Worm (Caenorhabditis elegans) whole organism, midembryonic: ENCODE measurements around the gene clp-1.

Experiments used
- T22C8.4 ChIP-seq: fragments of 200-800 bp; sonication (Bioruptor generic); IDR thresholded peaks from 2 replicates; pipeline ENCODE4 v1.3.6; 2022; ENCODE audit warnings: missing genetic modification characterization, missing compliant biosample characterization
- cog-1 ChIP-seq: sonication (generic microtip); optimal IDR thresholded peaks from 2 replicates; lab custom pipeline; 2016; ENCODE audit warnings: missing genetic modification characterization, missing compliant biosample characterization
- flt-1 ChIP-seq: fragments of 200-800 bp; sonication (Bioruptor generic); IDR thresholded peaks from 2 replicates; pipeline ENCODE4 v1.3.6; 2022; ENCODE audit warnings: missing genetic modification characterization, missing compliant biosample characterization
- klf-2 ChIP-seq: fragments of 200-800 bp; sonication (Bioruptor generic); conservative IDR thresholded peaks from 2 replicates; pipeline ENCODE4 v1.3.6; 2022; ENCODE audit warnings: missing genetic modification reagents, missing genetic modification characterization, missing compliant biosample characterization
- med-1 ChIP-seq: sonication (generic microtip); optimal IDR thresholded peaks from 2 replicates; lab custom pipeline; 2017; ENCODE audit warnings: missing genetic modification characterization, mild to moderate bottlenecking, missing compliant biosample characterization, antibody characterized with exemption, missing genetic modification reagents; ENCODE audit not compliant: insufficient read depth
- ref-1 ChIP-seq: fragments of 200-800 bp; sonication (Bioruptor generic); conservative IDR thresholded peaks from 2 replicates; pipeline ENCODE4 v1.3.6; 2022; ENCODE audit warnings: missing genetic modification reagents, missing genetic modification characterization, missing compliant biosample characterization
- tab-1 ChIP-seq: fragments of 200-800 bp; sonication (Bioruptor generic); IDR thresholded peaks from 2 replicates; pipeline ENCODE4 v1.3.6; 2022; ENCODE audit warnings: missing genetic modification characterization, missing compliant biosample characterization
- ztf-23 ChIP-seq: fragments of 200-800 bp; sonication (Bioruptor generic); IDR thresholded peaks from 2 replicates; pipeline ENCODE4 v1.3.6; 2022; ENCODE audit warnings: missing genetic modification reagents, missing genetic modification characterization, missing compliant biosample characterization
- ztf-29 ChIP-seq: fragments of 200-800 bp; sonication (Bioruptor generic); IDR thresholded peaks from 2 replicates; pipeline ENCODE4 v1.3.6; 2022; ENCODE audit warnings: missing genetic modification reagents, missing genetic modification characterization, missing compliant biosample characterization

Gene clp-1

ce11 chrIII:7972687-7973086 lies 7.1 kb upstream of the clp-1 start:
- TF ChIP-seq T22C8.4 (GFP tag; lab: Robert Waterston, UW) (no peak), klf-2 (GFP tag; lab: Robert Waterston, UW) (no peak), med-1 (GFP tag; lab: Kevin White, UChicago) (no peak)

ce11 chrIII:7973201-7973767 lies 6.5 kb upstream of the clp-1 start, which contains the start of the genes eef-1B.1 and aco-2:
eef-1B.1 (minus strand) TSS chrIII:7973386.
aco-2 (plus strand) TSS chrIII:7973717.
- peak; percentile 1 for TF ChIP-seq cog-1
- no peak for TF ChIP-seq flt-1 (GFP tag; lab: Robert Waterston, UW)
- no peak for TF ChIP-seq klf-2 (GFP tag; lab: Robert Waterston, UW)
- no peak for TF ChIP-seq med-1 (GFP tag; lab: Kevin White, UChicago)

- no peak for TF ChIP-seq T22C8.4 (GFP tag; lab: Robert Waterston, UW)
- no peak for TF ChIP-seq tab-1 (GFP tag; lab: Robert Waterston, UW)
- no peak for TF ChIP-seq ztf-29 (GFP tag; lab: Robert Waterston, UW)
- TF ChIP-seq klf-2 (GFP tag; lab: Robert Waterston, UW), result no peak
- TF ChIP-seq ztf-23 (GFP tag; lab: Robert Waterston, UW), result no peak
- no peak for TF ChIP-seq flt-1 (GFP tag; lab: Robert Waterston, UW)
- no peak for TF ChIP-seq cog-1
- no peak for TF ChIP-seq ref-1 (GFP tag; lab: Robert Waterston, UW)
- no peak for TF ChIP-seq med-1 (GFP tag; lab: Kevin White, UChicago)
Observed at ce11 chrIII:7973968-7974607, 5.7 kb upstream of the clp-1 start.

ce11 chrIII:7977224-7977623 lies 2.5 kb upstream of the clp-1 start:
- TF ChIP-seq ztf-29 (GFP tag; lab: Robert Waterston, UW) (no peak), ztf-23 (GFP tag; lab: Robert Waterston, UW) (no peak), flt-1 (GFP tag; lab: Robert Waterston, UW) (no peak), T22C8.4 (GFP tag; lab: Robert Waterston, UW) (no peak), tab-1 (GFP tag; lab: Robert Waterston, UW) (no peak), med-1 (GFP tag; lab: Kevin White, UChicago) (no peak), ref-1 (GFP tag; lab: Robert Waterston, UW) (no peak), klf-2 (GFP tag; lab: Robert Waterston, UW) (no peak), cog-1 (no peak)

ce11 chrIII:7977777-7978176 lies 2.0 kb upstream of the clp-1 start, which contains the start of gene C06G4.4:
C06G4.4 (minus strand) TSS chrIII:7977812.
- TF ChIP-seq ztf-29 (GFP tag; lab: Robert Waterston, UW) (no peak), T22C8.4 (GFP tag; lab: Robert Waterston, UW) (no peak), ref-1 (GFP tag; lab: Robert Waterston, UW) (no peak), tab-1 (GFP tag; lab: Robert Waterston, UW) (no peak), klf-2 (GFP tag; lab: Robert Waterston, UW) (no peak), cog-1 (no peak), ztf-23 (GFP tag; lab: Robert Waterston, UW) (no peak), flt-1 (GFP tag; lab: Robert Waterston, UW) (no peak), med-1 (GFP tag; lab: Kevin White, UChicago) (no peak)

ce11 chrIII:7978289-7978688 lies 1.5 kb upstream of the clp-1 start:
- TF ChIP-seq tab-1 (GFP tag; lab: Robert Waterston, UW), result no peak
- TF ChIP-seq flt-1 (GFP tag; lab: Robert Waterston, UW), result no peak
- no peak for TF ChIP-seq med-1 (GFP tag; lab: Kevin White, UChicago)
- no peak for TF ChIP-seq ztf-29 (GFP tag; lab: Robert Waterston, UW)
- no peak for TF ChIP-seq klf-2 (GFP tag; lab: Robert Waterston, UW)
- TF ChIP-seq T22C8.4 (GFP tag; lab: Robert Waterston, UW), result no peak
- no peak for TF ChIP-seq cog-1
- no peak for TF ChIP-seq ztf-23 (GFP tag; lab: Robert Waterston, UW)
- no peak for TF ChIP-seq ref-1 (GFP tag; lab: Robert Waterston, UW)

- TF ChIP-seq cog-1 (no peak), T22C8.4 (GFP tag; lab: Robert Waterston, UW) (no peak), tab-1 (GFP tag; lab: Robert Waterston, UW) (no peak), klf-2 (GFP tag; lab: Robert Waterston, UW) (no peak), ztf-29 (GFP tag; lab: Robert Waterston, UW) (no peak), ztf-23 (GFP tag; lab: Robert Waterston, UW) (no peak), ref-1 (GFP tag; lab: Robert Waterston, UW) (no peak), flt-1 (GFP tag; lab: Robert Waterston, UW) (no peak), med-1 (GFP tag; lab: Kevin White, UChicago) (no peak)
Observed at ce11 chrIII:7978723-7979122, 1.0 kb upstream of the clp-1 start.

ce11 chrIII:7981233-7981632 lies 1.5 kb downstream of the clp-1 start:
- TF ChIP-seq ztf-23 (GFP tag; lab: Robert Waterston, UW) (no peak), T22C8.4 (GFP tag; lab: Robert Waterston, UW) (no peak), ref-1 (GFP tag; lab: Robert Waterston, UW) (no peak), cog-1 (no peak), med-1 (GFP tag; lab: Kevin White, UChicago) (no peak), klf-2 (GFP tag; lab: Robert Waterston, UW) (no peak), flt-1 (GFP tag; lab: Robert Waterston, UW) (no peak), tab-1 (GFP tag; lab: Robert Waterston, UW) (no peak), ztf-29 (GFP tag; lab: Robert Waterston, UW) (no peak)

ce11 chrIII:7981938-7982337 lies 2.2 kb downstream of the clp-1 start:
- TF ChIP-seq klf-2 (GFP tag; lab: Robert Waterston, UW) (no peak), cog-1 (no peak), flt-1 (GFP tag; lab: Robert Waterston, UW) (no peak), med-1 (GFP tag; lab: Kevin White, UChicago) (no peak), tab-1 (GFP tag; lab: Robert Waterston, UW) (no peak)
